Worm (Caenorhabditis elegans) whole organism, L4 larva: ENCODE data around the gene inx-1.

ENCODE experiments used
- D1046.2 ChIP-seq: fragments of 200-800 bp; sonication (Bioruptor generic); IDR thresholded peaks from 2 replicates; pipeline ENCODE4 v1.3.6; 2022; ENCODE audit warnings: missing genetic modification characterization, missing compliant biosample characterization
- ceh-44 ChIP-seq: fragments of 200-800 bp; sonication (Bioruptor generic); IDR thresholded peaks from 2 replicates; pipeline ENCODE4 v1.3.6; 2022; ENCODE audit warnings: missing genetic modification reagents, missing genetic modification characterization, missing compliant biosample characterization
- ceh-82 ChIP-seq: sonication (generic microtip); optimal IDR thresholded peaks from 2 replicates; lab custom pipeline; 2017; ENCODE audit warnings: missing biosample characterization, missing genetic modification characterization
- dmd-6 ChIP-seq: fragments of 200-800 bp; sonication (Bioruptor generic); IDR thresholded peaks from 2 replicates; pipeline ENCODE4 v1.3.6; 2022; ENCODE audit warnings: missing genetic modification reagents, missing genetic modification characterization, missing compliant biosample characterization
- fos-1 ChIP-seq: fragments of 150-350 bp; optimal IDR thresholded peaks from 2 replicates; lab custom pipeline; 2014; ENCODE audit warnings: missing biosample characterization, missing genetic modification characterization
- hlh-30 ChIP-seq: sonication (generic microtip); optimal IDR thresholded peaks from 2 replicates; lab custom pipeline; 2017; ENCODE audit warnings: antibody characterized with exemption, mild to moderate bottlenecking, missing genetic modification characterization, missing compliant biosample characterization; ENCODE audit not compliant: insufficient read depth
- lin-38 ChIP-seq: fragments of 200-800 bp; sonication (Bioruptor generic); IDR thresholded peaks from 2 replicates; pipeline ENCODE4 v1.3.6; 2022; ENCODE audit warnings: missing genetic modification reagents, missing genetic modification characterization, missing compliant biosample characterization
- lsy-2 ChIP-seq, 2 experiments: fragments of 150-350 bp in 1 of 2; sonication (generic microtip) in 1 of 2; optimal IDR thresholded peaks; 2 replicates each; lab custom pipeline; 2014 to 2017; ENCODE audit warnings: missing biosample characterization in 2 of 2, missing genetic modification characterization in 2 of 2
- mep-1 ChIP-seq: fragments of 150-350 bp; sonication (generic microtip); optimal IDR thresholded peaks from 3 replicates; lab custom pipeline; 2014; ENCODE audit warnings: missing biosample characterization, missing genetic modification characterization
- mes-2 ChIP-seq: sonication (generic microtip); optimal IDR thresholded peaks from 2 replicates; lab custom pipeline; 2016; ENCODE audit warnings: missing genotype, mild to moderate bottlenecking, missing genetic modification characterization, missing compliant biosample characterization; ENCODE audit not compliant: poor library complexity, severe bottlenecking
- nhr-11 ChIP-seq: fragments of 150-350 bp; optimal IDR thresholded peaks from 2 replicates; lab custom pipeline; 2014; ENCODE audit warnings: missing biosample characterization, missing genetic modification characterization
- set-16 ChIP-seq: fragments of 200-800 bp; sonication (Bioruptor generic); IDR thresholded peaks from 2 replicates; pipeline ENCODE4 v1.3.6; 2022; ENCODE audit warnings: missing genetic modification reagents, missing genetic modification characterization, missing compliant biosample characterization
- skn-1 ChIP-seq: fragments of 150-350 bp; optimal IDR thresholded peaks from 2 replicates; lab custom pipeline; 2014; ENCODE audit warnings: missing biosample characterization, missing genetic modification characterization
- snpc-4 ChIP-seq: fragments of 150-350 bp; optimal IDR thresholded peaks from 2 replicates; lab custom pipeline; 2014; ENCODE audit warnings: missing biosample characterization, missing genetic modification characterization

DNA sequence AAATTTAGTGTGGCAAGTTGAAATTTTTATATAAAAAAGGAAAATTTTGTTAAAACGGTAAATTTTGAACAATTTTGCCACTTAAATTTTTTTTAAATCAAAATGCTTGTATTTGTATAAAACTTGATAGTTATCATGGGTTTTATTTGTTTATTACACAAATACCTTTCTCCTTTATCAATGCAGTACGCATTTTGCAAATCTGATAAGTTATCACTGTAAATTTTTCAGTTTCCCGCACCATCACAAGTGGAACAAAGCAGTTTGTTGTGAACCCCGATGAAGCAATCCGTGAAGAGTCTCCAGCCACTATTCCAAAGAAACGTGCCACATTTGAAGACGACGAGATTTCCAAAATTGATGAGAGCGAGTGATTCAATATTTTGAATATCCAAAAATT, 36.1 kb downstream of the inx-1 start:
- TF ChIP-seq fos-1 (tag; lab: Kevin White, UChicago) (no peak), mes-2 (no peak), hlh-30 (tag; lab: Kevin White, UChicago) (no peak), skn-1 (tag; lab: Kevin White, UChicago) (no peak), ceh-44 (no peak), nhr-11 (tag; lab: Kevin White, UChicago) (no peak), lin-38 (GFP tag; lab: Robert Waterston, UW) (no peak), ceh-82 (tag; lab: Kevin White, UChicago) (no peak), lsy-2 (tag; optimal IDR thresholded peaks at IDR 0.05; lab: Kevin White, UChicago) (no peak), dmd-6 (GFP tag; lab: Robert Waterston, UW) (no peak), D1046.2 (GFP tag; lab: Robert Waterston, UW) (no peak), set-16 (GFP tag; lab: Robert Waterston, UW) (no peak), snpc-4 (tag; lab: Kevin White, UChicago) (no peak), mep-1 (tag; lab: Kevin White, UChicago) (no peak)
